Worm (Caenorhabditis elegans) whole organism, early embryonic: ENCODE data around the gene T08D10.3.

Source experiments
- B0310.2 ChIP-seq: sonication (generic microtip); optimal IDR thresholded peaks from 2 replicates; lab custom pipeline; 2016; ENCODE audit warnings: mild to moderate bottlenecking, missing genetic modification characterization, missing compliant biosample characterization
- F13C5.2 ChIP-seq: sonication (generic microtip); optimal IDR thresholded peaks from 2 replicates; lab custom pipeline; 2017; ENCODE audit warnings: mild to moderate bottlenecking, missing genetic modification characterization, inconsistent platforms, missing compliant biosample characterization
- aly-1 ChIP-seq: sonication (generic microtip); optimal IDR thresholded peaks from 2 replicates; lab custom pipeline; 2016; ENCODE audit warnings: missing genetic modification characterization, missing compliant biosample characterization
- ama-1 ChIP-seq: fragments of 150-350 bp; optimal IDR thresholded peaks from 2 replicates; lab custom pipeline; 2014
- ceh-13 ChIP-seq: fragments of 200-800 bp; sonication (Bioruptor generic); optimal IDR thresholded peaks from 2 replicates; lab custom pipeline; 2018; ENCODE audit warnings: mild to moderate bottlenecking, missing genetic modification characterization, missing compliant biosample characterization
- ceh-36 ChIP-seq: sonication (generic microtip); optimal IDR thresholded peaks from 2 replicates; lab custom pipeline; 2016; ENCODE audit warnings: missing genetic modification characterization, inconsistent platforms, missing compliant biosample characterization
- ets-7 ChIP-seq: sonication (generic microtip); optimal IDR thresholded peaks from 2 replicates; lab custom pipeline; 2016; ENCODE audit warnings: missing genotype, missing genetic modification characterization, missing compliant biosample characterization
- flt-1 ChIP-seq: fragments of 200-800 bp; sonication (Bioruptor generic); IDR thresholded peaks from 2 replicates; pipeline ENCODE4 v1.3.6; 2022; ENCODE audit warnings: missing genetic modification characterization, missing compliant biosample characterization
- hmbx-1 ChIP-seq: sonication (generic microtip); optimal IDR thresholded peaks from 2 replicates; lab custom pipeline; 2016; ENCODE audit warnings: mild to moderate bottlenecking, missing genetic modification characterization, missing compliant biosample characterization
- hmg-4 ChIP-seq: fragments of 200-800 bp; sonication (Bioruptor generic); optimal IDR thresholded peaks from 2 replicates; lab custom pipeline; 2018; ENCODE audit warnings: mild to moderate bottlenecking, missing genetic modification characterization, missing compliant biosample characterization
- hnd-1 ChIP-seq: sonication (generic microtip); optimal IDR thresholded peaks from 2 replicates; lab custom pipeline; 2016; ENCODE audit warnings: missing genetic modification characterization, missing compliant biosample characterization
- pes-1 ChIP-seq: fragments of 200-800 bp; sonication (Bioruptor generic); IDR thresholded peaks from 2 replicates; pipeline ENCODE4 v1.3.6; 2022; ENCODE audit warnings: missing genetic modification reagents, missing genetic modification characterization, missing compliant biosample characterization
- scrt-1 ChIP-seq: fragments of 200-800 bp; sonication (Bioruptor generic); IDR thresholded peaks from 2 replicates; pipeline ENCODE4 v1.3.6; 2022; ENCODE audit warnings: missing genetic modification characterization, missing compliant biosample characterization
- sea-1 ChIP-seq: fragments of 200-800 bp; sonication (Bioruptor generic); conservative IDR thresholded peaks from 2 replicates; pipeline ENCODE4 v1.3.6; 2022; ENCODE audit warnings: missing genetic modification characterization, missing compliant biosample characterization
- tbx-11 ChIP-seq: fragments of 200-800 bp; sonication (Bioruptor generic); IDR thresholded peaks from 2 replicates; pipeline ENCODE4 v1.3.6; 2022; ENCODE audit warnings: missing genetic modification characterization, missing compliant biosample characterization
- tbx-37 ChIP-seq: fragments of 200-800 bp; sonication (Bioruptor generic); conservative IDR thresholded peaks from 2 replicates; pipeline ENCODE4 v1.3.6; 2022; ENCODE audit warnings: missing genetic modification reagents, missing genetic modification characterization, missing compliant biosample characterization
- tra-4 ChIP-seq: sonication (generic microtip); optimal IDR thresholded peaks from 2 replicates; lab custom pipeline; 2017; ENCODE audit warnings: missing genetic modification characterization, missing compliant biosample characterization

T08D10.3 gene

DNA sequence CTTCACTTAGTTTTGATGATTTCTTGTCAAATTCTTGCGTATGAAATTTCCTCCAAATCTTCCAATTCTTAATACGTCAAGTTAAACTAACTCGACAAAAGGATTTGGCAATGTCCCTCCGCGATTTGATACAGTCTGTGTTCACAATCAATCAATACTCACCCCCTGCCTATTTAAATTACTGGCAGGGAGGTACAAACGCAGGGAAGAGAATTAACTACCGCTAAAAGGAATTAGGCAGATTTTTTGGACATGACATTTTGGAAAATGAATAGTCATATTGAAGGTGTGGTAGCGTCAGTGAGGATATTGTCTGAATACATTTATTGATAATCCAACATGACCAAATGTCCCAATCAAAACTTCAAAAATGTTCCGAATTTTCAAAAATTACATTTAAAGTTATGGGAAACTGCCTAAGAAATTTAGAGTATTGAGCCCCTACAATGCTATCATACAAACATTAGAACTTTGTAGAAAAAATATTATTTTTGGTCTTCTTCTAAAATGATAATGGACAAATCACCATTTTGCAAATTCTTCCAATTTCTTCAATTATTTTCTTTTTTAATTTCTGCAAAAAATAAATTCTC is 17.8 kb upstream of the T08D10.3 start:
- no peak for TF ChIP-seq B0310.2
- TF ChIP-seq tbx-11 (GFP tag; lab: Robert Waterston, UW): 0 out of 2 replicates have a peak, but pooled peaks have one; percentile 69
- peak; percentile 2 for TF ChIP-seq hnd-1 (tag; lab: Kevin White, UChicago)
- peak; percentile 60 for TF ChIP-seq scrt-1 (GFP tag; lab: Robert Waterston, UW)
- TF ChIP-seq flt-1: peak; percentile 67
- peak; percentile 93 for TF ChIP-seq F13C5.2 (tag; lab: Kevin White, UChicago)
- TF ChIP-seq sea-1 (GFP tag; lab: Robert Waterston, UW): no peak
- TF ChIP-seq pes-1: no peak; the same call in 1 of the 2 replicates
- TF ChIP-seq hmbx-1 (tag; lab: Kevin White, UChicago): no peak
- TF ChIP-seq ceh-36 (tag; lab: Kevin White, UChicago): peak; percentile 31
- peak; percentile 4 for TF ChIP-seq ets-7 (tag; lab: Kevin White, UChicago)
- TF ChIP-seq hmg-4 (GFP tag; lab: Kevin White, UChicago): peak; percentile 81
- no peak for TF ChIP-seq tra-4 (tag; lab: Kevin White, UChicago)
- peak; percentile 59; the same call in 1 of the 2 replicates for TF ChIP-seq tbx-37 (GFP tag; lab: Robert Waterston, UW)
- TF ChIP-seq aly-1 (tag; lab: Kevin White, UChicago): no peak
- no peak for TF ChIP-seq ceh-13 (GFP tag; lab: Kevin White, UChicago)
- TF ChIP-seq ama-1 (lab: Kevin White, UChicago): no peak

DNA sequence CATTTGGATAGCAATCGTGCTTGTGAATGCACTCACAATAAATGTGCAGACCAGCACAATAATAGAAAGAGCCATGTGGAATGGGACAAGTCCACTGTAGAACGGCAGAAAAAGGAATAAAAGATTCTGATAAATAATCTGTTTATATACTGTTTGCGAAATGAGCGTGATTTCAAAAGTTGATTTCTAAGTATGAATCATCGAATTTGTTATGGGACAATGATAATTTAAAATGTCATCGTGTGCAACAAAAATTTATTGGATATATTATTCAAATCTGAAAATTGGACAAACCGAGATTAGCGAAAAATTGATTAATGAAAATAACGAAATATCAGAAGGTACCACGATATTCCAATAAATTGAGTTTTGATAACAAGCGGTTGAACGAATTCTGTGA is 16.4 kb upstream of the T08D10.3 start, which contains the start of gene F55G7.5:
Gene F55G7.5 (minus strand): TSS at position 101 of the 400 bp plus-strand sequence.
- TF ChIP-seq ets-7 (tag; lab: Kevin White, UChicago) (no peak), F13C5.2 (tag; lab: Kevin White, UChicago) (no peak), ceh-13 (GFP tag; lab: Kevin White, UChicago) (no peak), tra-4 (tag; lab: Kevin White, UChicago) (no peak), ama-1 (lab: Kevin White, UChicago) (no peak), hmg-4 (GFP tag; lab: Kevin White, UChicago) (no peak), sea-1 (GFP tag; lab: Robert Waterston, UW) (no peak), tbx-37 (GFP tag; lab: Robert Waterston, UW) (no peak), tbx-11 (GFP tag; lab: Robert Waterston, UW) (no peak), hnd-1 (tag; lab: Kevin White, UChicago) (no peak), scrt-1 (GFP tag; lab: Robert Waterston, UW) (no peak), aly-1 (tag; lab: Kevin White, UChicago) (no peak), B0310.2 (no peak), ceh-36 (tag; lab: Kevin White, UChicago) (no peak), pes-1 (no peak), hmbx-1 (tag; lab: Kevin White, UChicago) (no peak)

DNA sequence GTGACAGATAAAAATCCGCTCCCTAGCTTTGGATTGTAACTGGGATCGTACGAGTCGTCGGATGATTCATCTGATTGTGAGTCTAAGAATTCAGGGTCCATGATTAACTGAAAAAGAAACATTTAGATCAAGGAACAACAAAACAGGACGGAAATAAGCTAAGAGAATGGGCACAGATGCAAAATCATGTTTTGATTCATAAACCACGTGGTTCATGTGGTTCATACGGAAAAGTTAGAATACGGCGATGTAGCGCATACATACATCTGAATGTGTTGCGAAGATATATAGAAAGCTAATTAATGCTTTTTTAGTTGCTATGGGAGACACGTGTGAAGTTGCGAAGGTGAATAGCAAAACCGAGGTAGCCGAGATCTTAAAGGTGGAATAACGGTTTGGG is 13.3 kb upstream of the T08D10.3 start, which contains the start of gene F55G7.3:
Gene F55G7.3 (minus strand): TSS at position 101 of the 400 bp plus-strand sequence.
- TF ChIP-seq F13C5.2 (tag; lab: Kevin White, UChicago): no peak
- no peak for TF ChIP-seq tra-4 (tag; lab: Kevin White, UChicago)
- no peak for TF ChIP-seq hmbx-1 (tag; lab: Kevin White, UChicago)
- no peak for TF ChIP-seq B0310.2
- no peak for TF ChIP-seq ets-7 (tag; lab: Kevin White, UChicago)
- no peak for TF ChIP-seq flt-1
- no peak for TF ChIP-seq hnd-1 (tag; lab: Kevin White, UChicago)
- no peak for TF ChIP-seq ceh-13 (GFP tag; lab: Kevin White, UChicago)
- no peak for TF ChIP-seq ama-1 (lab: Kevin White, UChicago)
- no peak for TF ChIP-seq ceh-36 (tag; lab: Kevin White, UChicago)
- TF ChIP-seq sea-1 (GFP tag; lab: Robert Waterston, UW): no peak
- no peak for TF ChIP-seq pes-1

DNA sequence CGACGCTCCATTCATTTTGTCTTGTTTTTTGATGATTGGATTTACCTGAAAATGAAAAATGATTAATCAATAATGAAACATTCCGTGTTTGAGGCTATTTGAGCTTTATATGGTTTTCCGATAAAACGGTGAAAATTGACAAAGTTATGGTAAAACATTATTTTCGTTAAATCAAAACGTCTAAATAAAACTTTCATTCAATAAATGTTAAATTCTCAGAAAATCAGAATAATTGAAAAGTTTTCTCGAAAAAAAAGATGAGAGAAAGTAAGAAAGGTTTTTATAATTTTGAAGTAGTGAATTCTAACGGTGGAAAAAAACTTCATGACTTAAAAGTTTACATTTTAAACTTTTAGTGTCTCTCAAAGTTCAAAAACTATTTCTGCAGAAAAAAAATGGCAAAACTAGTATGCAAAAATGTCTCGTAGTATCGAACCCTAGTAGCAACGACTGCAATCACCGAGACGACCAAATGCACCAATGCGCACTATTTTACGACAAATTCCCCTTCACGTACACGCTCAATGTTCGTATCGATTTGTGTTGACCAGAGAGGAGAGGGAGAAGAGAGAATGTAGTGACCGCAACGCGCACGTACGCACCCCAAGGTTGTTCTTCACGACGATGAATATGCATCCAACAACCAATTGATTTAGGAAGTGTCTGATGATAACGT is 8.3 kb upstream of the T08D10.3 start, which contains the start of gene nfya-1:
Gene nfya-1 (minus strand): TSS at position 51 of the 676 bp plus-strand sequence.
- peak; percentile 9 for TF ChIP-seq F13C5.2 (tag; lab: Kevin White, UChicago)
- no peak for TF ChIP-seq ceh-36 (tag; lab: Kevin White, UChicago)

DNA sequence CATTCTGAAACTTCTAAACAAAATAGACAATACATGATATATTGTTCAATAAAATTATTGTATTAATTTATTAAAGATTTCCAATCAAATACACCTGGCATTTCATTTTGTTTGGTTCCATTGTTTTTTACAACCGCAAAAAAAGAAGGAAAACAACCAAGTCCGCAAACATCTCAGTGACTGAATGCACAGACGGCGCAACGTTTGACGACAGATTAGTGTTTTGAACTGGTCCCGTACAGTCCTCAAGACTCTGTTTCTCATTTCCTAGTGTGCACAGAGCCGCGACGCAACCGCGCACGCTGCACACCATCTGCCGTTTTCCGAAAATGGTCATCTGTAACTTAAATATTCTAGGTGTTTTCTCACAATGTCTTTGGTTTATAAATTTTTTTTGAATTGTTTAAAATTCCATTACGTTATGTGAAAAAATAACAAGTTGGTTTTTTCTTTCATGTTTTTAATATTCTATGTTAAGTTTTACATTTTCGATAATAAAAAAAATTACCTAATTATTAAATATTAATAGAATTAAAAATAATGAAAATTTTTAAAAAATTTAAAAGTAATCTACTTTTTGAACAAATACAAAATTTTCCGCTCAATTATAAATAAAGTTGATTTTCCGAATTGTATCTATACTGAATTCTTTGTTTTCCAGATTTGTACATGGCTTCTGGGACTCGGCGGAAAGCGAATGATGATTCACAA is 6.9 kb upstream of the T08D10.3 start, which contains the start of gene lsd-1:
Gene lsd-1 (plus strand): TSS at position 661 of the 711 bp plus-strand sequence.
- TF ChIP-seq hmg-4 (GFP tag; lab: Kevin White, UChicago) (peak; percentile 7), ceh-36 (tag; lab: Kevin White, UChicago) (no peak)

DNA sequence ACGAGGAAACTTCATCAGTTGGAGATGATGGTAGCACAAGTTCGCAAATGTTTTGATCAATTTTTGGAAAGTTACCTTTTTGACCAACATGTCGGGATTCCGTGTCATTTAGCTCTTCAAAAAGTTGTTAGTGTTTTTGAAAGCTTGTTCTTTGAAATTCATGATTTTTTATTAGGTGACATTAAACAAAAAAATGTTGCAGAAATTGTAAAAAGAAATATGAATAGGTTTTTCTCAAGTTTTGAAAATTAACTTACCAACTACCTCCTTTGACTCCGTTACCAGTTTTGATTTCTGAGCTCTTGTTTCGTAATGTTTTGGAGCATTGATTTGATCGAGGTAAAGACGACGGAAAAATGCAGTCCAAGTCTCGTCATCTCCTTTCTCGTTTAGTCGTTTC is 3.1 kb upstream of the T08D10.3 start:
- TF ChIP-seq tbx-37 (GFP tag; lab: Robert Waterston, UW): no peak
- TF ChIP-seq ama-1 (lab: Kevin White, UChicago): no peak
- TF ChIP-seq ets-7 (tag; lab: Kevin White, UChicago): no peak
- TF ChIP-seq ceh-36 (tag; lab: Kevin White, UChicago): no peak
- no peak for TF ChIP-seq flt-1
- no peak for TF ChIP-seq tra-4 (tag; lab: Kevin White, UChicago)
- no peak for TF ChIP-seq tbx-11 (GFP tag; lab: Robert Waterston, UW)
- TF ChIP-seq sea-1 (GFP tag; lab: Robert Waterston, UW): no peak
- no peak for TF ChIP-seq B0310.2
- TF ChIP-seq pes-1: no peak
- no peak for TF ChIP-seq F13C5.2 (tag; lab: Kevin White, UChicago)
- TF ChIP-seq scrt-1 (GFP tag; lab: Robert Waterston, UW): no peak
- no peak for TF ChIP-seq hmbx-1 (tag; lab: Kevin White, UChicago)
- TF ChIP-seq hmg-4 (GFP tag; lab: Kevin White, UChicago): no peak
- TF ChIP-seq hnd-1 (tag; lab: Kevin White, UChicago): no peak
- TF ChIP-seq ceh-13 (GFP tag; lab: Kevin White, UChicago): no peak
- no peak for TF ChIP-seq aly-1 (tag; lab: Kevin White, UChicago)
